Worm (Caenorhabditis elegans) whole organism, L1 larva: Measurements from ENCODE around the gene K08E4.7.
A peak's percentile ranks its signal among the peaks of the same experiment; 100 is the strongest.

Experiments used
- C16A3.4 ChIP-seq: fragments of 150-350 bp; optimal IDR thresholded peaks from 2 replicates; lab custom pipeline; 2014; ENCODE audit warnings: missing biosample characterization, missing genetic modification characterization
- C34B4.2 ChIP-seq: sonication (generic microtip); optimal IDR thresholded peaks from 2 replicates; lab custom pipeline; 2017; ENCODE audit warnings: mild to moderate bottlenecking, missing genetic modification characterization, missing compliant biosample characterization
- F16B12.6 ChIP-seq: fragments of 150-350 bp; optimal IDR thresholded peaks from 2 replicates; lab custom pipeline; 2014; ENCODE audit warnings: missing biosample characterization, missing genetic modification characterization
- alr-1 ChIP-seq: fragments of 200-800 bp; sonication (Bioruptor generic); optimal IDR thresholded peaks from 2 replicates; lab custom pipeline; 2018; ENCODE audit warnings: borderline replicate concordance, mild to moderate bottlenecking, missing genetic modification characterization, missing compliant biosample characterization
- aly-2 ChIP-seq: fragments of 150-350 bp; optimal IDR thresholded peaks from 2 replicates; lab custom pipeline; 2014; ENCODE audit warnings: missing biosample characterization, missing genetic modification characterization
- ama-1 ChIP-seq: fragments of 150-350 bp; optimal IDR thresholded peaks from 2 replicates; lab custom pipeline; 2014
- ceh-8 ChIP-seq: fragments of 200-800 bp; sonication (Bioruptor generic); optimal IDR thresholded peaks from 2 replicates; lab custom pipeline; 2018; ENCODE audit warnings: mild to moderate bottlenecking, missing genetic modification characterization, moderate library complexity, missing compliant biosample characterization
- ceh-82 ChIP-seq, 3 experiments: fragments of 150-350 bp in 1 of 3; sonication (generic microtip) in 2 of 3; optimal IDR thresholded peaks; 2 replicates each; lab custom pipeline; 2014 to 2017; ENCODE audit warnings: missing biosample characterization in 3 of 3, missing genetic modification characterization in 3 of 3
- ceh-88 ChIP-seq: fragments of 200-800 bp; sonication (Bioruptor generic); IDR thresholded peaks from 2 replicates; pipeline ENCODE4 v1.3.6; 2022; ENCODE audit warnings: missing genetic modification characterization, missing compliant biosample characterization
- ceh-90 ChIP-seq: sonication (generic microtip); optimal IDR thresholded peaks from 2 replicates; lab custom pipeline; 2016; ENCODE audit warnings: missing genetic modification characterization, missing compliant biosample characterization
- ces-1 ChIP-seq: fragments of 150-350 bp; optimal IDR thresholded peaks from 2 replicates; lab custom pipeline; 2014; ENCODE audit warnings: missing biosample characterization, missing genetic modification reagents, missing genetic modification characterization
- dsc-1 ChIP-seq: sonication (generic microtip); optimal IDR thresholded peaks from 2 replicates; lab custom pipeline; 2016; ENCODE audit warnings: mild to moderate bottlenecking, missing genetic modification characterization, missing compliant biosample characterization
- efl-1 ChIP-seq, 4 experiments: fragments of 150-350 bp; optimal IDR thresholded peaks in 3 of 4; peaks in 1 of 4; 1 replicate in 1 of 4; 2 replicates in 3 of 4; lab custom pipeline; 2014; ENCODE audit warnings: missing biosample characterization in 2 of 4, missing genetic modification characterization in 2 of 4, missing genetic modification reagents in 2 of 4
- efl-3 ChIP-seq: fragments of 200-800 bp; sonication (Bioruptor generic); optimal IDR thresholded peaks from 2 replicates; lab custom pipeline; 2018; ENCODE audit warnings: mild to moderate bottlenecking, missing genetic modification characterization, missing compliant biosample characterization
- egl-27 ChIP-seq, 2 experiments: fragments of 150-350 bp in 1 of 2; sonication (generic microtip); optimal IDR thresholded peaks; 3 replicates each; lab custom pipeline; 2017 to 2018; ENCODE audit warnings: missing biosample characterization in 2 of 2, missing genetic modification characterization in 2 of 2, missing genetic modification reagents in 2 of 2
- elt-2 ChIP-seq: sonication (generic microtip); optimal IDR thresholded peaks from 2 replicates; lab custom pipeline; 2016; ENCODE audit warnings: missing genetic modification characterization, mild to moderate bottlenecking, inconsistent platforms, missing compliant biosample characterization, missing genetic modification reagents
- fkh-10 ChIP-seq: sonication (generic microtip); optimal IDR thresholded peaks from 2 replicates; lab custom pipeline; 2017; ENCODE audit warnings: missing biosample characterization, missing genetic modification reagents, missing genetic modification characterization
- fkh-8 ChIP-seq: sonication (generic microtip); optimal IDR thresholded peaks from 2 replicates; lab custom pipeline; 2016; ENCODE audit warnings: mild to moderate bottlenecking, missing genetic modification characterization, missing compliant biosample characterization
- fos-1 ChIP-seq: fragments of 150-350 bp; optimal IDR thresholded peaks from 2 replicates; lab custom pipeline; 2014; ENCODE audit warnings: missing biosample characterization, missing genetic modification characterization
- grh-1 ChIP-seq: fragments of 200-800 bp; sonication (Bioruptor generic); IDR thresholded peaks from 2 replicates; pipeline ENCODE4 v1.3.6; 2022; ENCODE audit warnings: missing genetic modification reagents, missing genetic modification characterization, missing compliant biosample characterization
- hlh-17 ChIP-seq: fragments of 200-800 bp; sonication (Bioruptor generic); optimal IDR thresholded peaks from 2 replicates; lab custom pipeline; 2018; ENCODE audit warnings: missing genetic modification characterization, mild to moderate bottlenecking, missing compliant biosample characterization, moderate library complexity, borderline replicate concordance
- hlh-4 ChIP-seq: sonication (generic microtip); optimal IDR thresholded peaks from 2 replicates; lab custom pipeline; 2016; ENCODE audit warnings: mild to moderate bottlenecking, missing genetic modification characterization, missing compliant biosample characterization
- hpl-2 ChIP-seq: fragments of 150-350 bp; optimal IDR thresholded peaks from 2 replicates; lab custom pipeline; 2014; ENCODE audit warnings: missing biosample characterization, missing genetic modification reagents, missing genetic modification characterization
- irx-1 ChIP-seq: sonication (generic microtip); optimal IDR thresholded peaks from 2 replicates; lab custom pipeline; 2016; ENCODE audit warnings: missing genetic modification characterization, missing compliant biosample characterization
- jun-1 ChIP-seq: fragments of 150-350 bp; optimal IDR thresholded peaks from 2 replicates; lab custom pipeline; 2014; ENCODE audit warnings: missing biosample characterization, missing genetic modification reagents, missing genetic modification characterization
- lin-14 ChIP-seq: fragments of 200-800 bp; sonication (Bioruptor generic); optimal IDR thresholded peaks from 2 replicates; lab custom pipeline; 2018; ENCODE audit warnings: mild to moderate bottlenecking, missing genetic modification characterization, moderate library complexity, missing compliant biosample characterization
- lin-39 ChIP-seq: fragments of 150-350 bp; optimal IDR thresholded peaks from 2 replicates; lab custom pipeline; 2014; ENCODE audit warnings: missing biosample characterization, missing genetic modification reagents, missing genetic modification characterization
- lsy-2 ChIP-seq, 2 experiments: fragments of 150-350 bp; optimal IDR thresholded peaks; 2 replicates each; lab custom pipeline; 2014; ENCODE audit warnings: missing biosample characterization in 2 of 2, missing genetic modification characterization in 2 of 2
- mab-9 ChIP-seq: fragments of 200-800 bp; sonication (Bioruptor generic); IDR thresholded peaks from 2 replicates; pipeline ENCODE4 v1.3.6; 2022; ENCODE audit warnings: missing genetic modification reagents, missing genetic modification characterization, missing compliant biosample characterization
- mef-2 ChIP-seq: fragments of 150-350 bp; optimal IDR thresholded peaks from 2 replicates; lab custom pipeline; 2014; ENCODE audit warnings: missing biosample characterization, missing genetic modification characterization
- nhr-12 ChIP-seq: sonication (generic microtip); optimal IDR thresholded peaks from 2 replicates; lab custom pipeline; 2017; ENCODE audit warnings: missing biosample characterization, missing genetic modification characterization
- nhr-19 ChIP-seq: fragments of 200-800 bp; sonication (Bioruptor generic); conservative IDR thresholded peaks from 2 replicates; pipeline ENCODE4 v1.3.6; 2022; ENCODE audit warnings: missing genetic modification characterization, missing compliant biosample characterization
- nhr-20 ChIP-seq: sonication (generic microtip); optimal IDR thresholded peaks from 2 replicates; lab custom pipeline; 2016; ENCODE audit warnings: mild to moderate bottlenecking, missing genetic modification characterization, missing compliant biosample characterization
- nhr-77 ChIP-seq: fragments of 150-350 bp; optimal IDR thresholded peaks from 2 replicates; lab custom pipeline; 2014; ENCODE audit warnings: missing biosample characterization, missing genetic modification characterization
- nhr-90 ChIP-seq: sonication (generic microtip); optimal IDR thresholded peaks from 2 replicates; lab custom pipeline; 2016; ENCODE audit warnings: mild to moderate bottlenecking, missing genetic modification characterization, missing compliant biosample characterization; ENCODE audit not compliant: poor library complexity
- pax-3 ChIP-seq: fragments of 200-800 bp; sonication (Bioruptor generic); optimal IDR thresholded peaks from 2 replicates; lab custom pipeline; 2018; ENCODE audit warnings: mild to moderate bottlenecking, missing genetic modification characterization, moderate library complexity, missing compliant biosample characterization
- pqm-1 ChIP-seq: sonication (generic microtip); optimal IDR thresholded peaks from 3 replicates; lab custom pipeline; 2017; ENCODE audit warnings: missing biosample characterization, missing genetic modification characterization
- rnt-1 ChIP-seq: sonication (generic microtip); optimal IDR thresholded peaks from 2 replicates; lab custom pipeline; 2016; ENCODE audit warnings: mild to moderate bottlenecking, missing genetic modification characterization, moderate library complexity, missing compliant biosample characterization
- snu-23 ChIP-seq: sonication (generic microtip); optimal IDR thresholded peaks from 2 replicates; lab custom pipeline; 2016; ENCODE audit warnings: missing genetic modification characterization, missing compliant biosample characterization
- sptf-1 ChIP-seq: fragments of 150-350 bp; optimal IDR thresholded peaks from 2 replicates; lab custom pipeline; 2014; ENCODE audit warnings: missing biosample characterization, missing genetic modification characterization
- unc-30 ChIP-seq: sonication (generic microtip); optimal IDR thresholded peaks from 2 replicates; lab custom pipeline; 2017; ENCODE audit warnings: missing biosample characterization, missing genetic modification characterization
- unc-62 ChIP-seq: fragments of 150-350 bp; optimal IDR thresholded peaks from 2 replicates; lab custom pipeline; 2014; ENCODE audit warnings: missing biosample characterization, missing genetic modification reagents, missing genetic modification characterization
- unc-86 ChIP-seq: sonication (generic microtip); optimal IDR thresholded peaks from 2 replicates; lab custom pipeline; 2016; ENCODE audit warnings: missing genetic modification characterization, missing compliant biosample characterization
- vab-15 ChIP-seq: sonication (generic microtip); optimal IDR thresholded peaks from 2 replicates; lab custom pipeline; 2017; ENCODE audit warnings: missing genotype, mild to moderate bottlenecking, missing genetic modification characterization, missing compliant biosample characterization
- xbp-1 ChIP-seq: sonication (generic microtip); optimal IDR thresholded peaks from 2 replicates; lab custom pipeline; 2016; ENCODE audit warnings: missing genetic modification characterization, missing compliant biosample characterization
- zag-1 ChIP-seq: fragments of 150-350 bp; optimal IDR thresholded peaks from 2 replicates; lab custom pipeline; 2014; ENCODE audit warnings: missing biosample characterization, missing genetic modification characterization
- zip-4 ChIP-seq: fragments of 200-800 bp; sonication (Bioruptor generic); optimal IDR thresholded peaks from 2 replicates; lab custom pipeline; 2018; ENCODE audit warnings: mild to moderate bottlenecking, missing genetic modification characterization, moderate library complexity, missing compliant biosample characterization
- ztf-4 ChIP-seq: fragments of 150-350 bp; optimal IDR thresholded peaks from 2 replicates; lab custom pipeline; 2014; ENCODE audit warnings: missing biosample characterization, missing genetic modification characterization

K08E4.7 gene

ce11 chrIV:12075497-12075896 is at the start of gene K08E4.7:
TSS of gene K08E4.7 (plus strand) at chrIV:12075797.
- no peak for TF ChIP-seq alr-1
- TF ChIP-seq nhr-77 (tag; lab: Kevin White, UChicago) = no peak
- TF ChIP-seq unc-30 (tag; lab: Kevin White, UChicago) = no peak
- TF ChIP-seq nhr-12 (tag; lab: Kevin White, UChicago) = no peak
- no peak for TF ChIP-seq ama-1 (lab: Kevin White, UChicago)
- TF ChIP-seq ces-1 = no peak
- no peak for TF ChIP-seq C34B4.2 (tag; lab: Kevin White, UChicago)
- TF ChIP-seq mef-2 (tag; lab: Kevin White, UChicago) = no peak
- no peak for TF ChIP-seq ztf-4 (tag; lab: Kevin White, UChicago)

DNA sequence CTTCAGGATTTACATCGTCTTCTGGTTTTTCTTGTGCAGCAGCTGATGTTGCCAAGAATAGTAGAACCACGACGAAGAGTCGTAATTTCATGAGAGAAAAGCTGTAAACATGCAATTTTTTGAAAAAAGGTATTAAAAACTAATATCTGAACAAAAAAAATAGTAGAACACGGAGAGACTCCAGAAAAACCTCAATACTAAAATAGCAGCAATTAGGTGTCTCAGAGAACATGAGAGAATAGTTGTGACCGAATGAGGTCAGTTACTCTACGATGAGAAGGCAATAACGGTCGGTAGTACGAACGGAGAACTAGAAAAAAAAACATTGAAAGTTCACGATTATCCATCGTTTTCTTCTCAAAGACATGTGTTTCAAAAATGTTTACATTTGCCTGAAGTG is 46.5 kb upstream of the K08E4.7 start, which contains the start of gene tgn-38:
Gene tgn-38 (minus strand): TSS at position 101 of the 400 bp plus-strand sequence.
- TF ChIP-seq irx-1 (tag; lab: Kevin White, UChicago) = no peak
- TF ChIP-seq mef-2 (tag; lab: Kevin White, UChicago) = no peak
- TF ChIP-seq egl-27 (tag; optimal IDR thresholded peaks at IDR 0.05; lab: Kevin White, UChicago) = no peak
- no peak for TF ChIP-seq ceh-90
- no peak for TF ChIP-seq aly-2 (tag; lab: Kevin White, UChicago)
- TF ChIP-seq elt-2 (tag; lab: Kevin White, UChicago) = no peak
- no peak for TF ChIP-seq F16B12.6 (tag; lab: Kevin White, UChicago)
- TF ChIP-seq fkh-10 = no peak
- TF ChIP-seq snu-23 = no peak
- no peak for TF ChIP-seq efl-3 (GFP tag; lab: Kevin White, UChicago)
- no peak for TF ChIP-seq unc-86 (tag; lab: Kevin White, UChicago)
- no peak for TF ChIP-seq lin-14 (GFP tag; lab: Kevin White, UChicago)
- no peak for TF ChIP-seq mab-9 (GFP tag; lab: Robert Waterston, UW)
- TF ChIP-seq nhr-20 = no peak

- no peak for TF ChIP-seq mab-9 (GFP tag; lab: Robert Waterston, UW)
- no peak for TF ChIP-seq ceh-8 (GFP tag; lab: Kevin White, UChicago)
- no peak for TF ChIP-seq C16A3.4 (tag; lab: Kevin White, UChicago)
- TF ChIP-seq dsc-1 (tag; lab: Kevin White, UChicago) = peak; percentile 29
- TF ChIP-seq hlh-17 = no peak
- peak; percentile 62 for TF ChIP-seq nhr-20
- no peak for TF ChIP-seq lin-39 (tag; lab: Kevin White, UChicago)
- TF ChIP-seq hpl-2 (GFP tag; lab: Kevin White, UChicago) = no peak
- TF ChIP-seq sptf-1 (tag; lab: Kevin White, UChicago) = no peak
- TF ChIP-seq nhr-90 (tag; lab: Kevin White, UChicago) = no peak
- TF ChIP-seq pqm-1 = no peak
- no peak for TF ChIP-seq ceh-88
- TF ChIP-seq ceh-82 (tag; optimal IDR thresholded peaks at IDR 0.05; lab: Kevin White, UChicago) = peak in 2 of 3 experiments; percentile 7 to 20
- TF ChIP-seq efl-1 (optimal IDR thresholded peaks at IDR 0.05; lab: Kevin White, UChicago) = peak; percentile 56 to 66
- peak; percentile 67 to 93 for TF ChIP-seq efl-1 (GFP tag; optimal IDR thresholded peaks at IDR 0.05 in 1 of 2; lab: Kevin White, UChicago)
- no peak for TF ChIP-seq pax-3 (tag; lab: Kevin White, UChicago)
- peak; percentile 75 for TF ChIP-seq snu-23
- no peak for TF ChIP-seq vab-15
- no peak for TF ChIP-seq aly-2 (tag; lab: Kevin White, UChicago)
- no peak for TF ChIP-seq hlh-4
- no peak; the same call in 1 of the 2 replicates for TF ChIP-seq nhr-19 (GFP tag; lab: Robert Waterston, UW)
- TF ChIP-seq unc-62 (GFP tag; lab: Kevin White, UChicago) = no peak
- TF ChIP-seq jun-1 (tag; lab: Kevin White, UChicago) = no peak
- TF ChIP-seq grh-1 (GFP tag; lab: Robert Waterston, UW) = no peak
- no peak for TF ChIP-seq efl-3 (GFP tag; lab: Kevin White, UChicago)
- no peak for TF ChIP-seq fos-1 (tag; lab: Kevin White, UChicago)
- peak; percentile 57 for TF ChIP-seq xbp-1 (tag; lab: Kevin White, UChicago)
- no peak for TF ChIP-seq zag-1 (tag; lab: Kevin White, UChicago)
- TF ChIP-seq irx-1 (tag; lab: Kevin White, UChicago) = peak; percentile 24
- no peak for TF ChIP-seq zip-4 (GFP tag; lab: Kevin White, UChicago)
- no peak for TF ChIP-seq fkh-8 (tag; lab: Kevin White, UChicago)
- peak; percentile 86 for TF ChIP-seq F16B12.6 (tag; lab: Kevin White, UChicago)
- peak; percentile 70 to 76 for TF ChIP-seq lsy-2 (tag; optimal IDR thresholded peaks at IDR 0.05; lab: Kevin White, UChicago)
- peak; percentile 38 for TF ChIP-seq rnt-1 (tag; lab: Kevin White, UChicago)
- no peak for TF ChIP-seq egl-27 (tag; optimal IDR thresholded peaks at IDR 0.05; lab: Kevin White, UChicago)
Observed at ce11 chrIV:12029722-12030182, 45.8 kb upstream of the K08E4.7 start, which contains the start of gene T12G3.11. TSS of gene T12G3.11 (minus strand) at chrIV:12029772.
